Worm (Caenorhabditis elegans): ENCODE data around the gene C33A12.4.

- TF ChIP-seq him-1 (tag; optimal IDR thresholded peaks at IDR 0.05) = no peak
- TF ChIP-seq dao-5 (tag; optimal IDR thresholded peaks at IDR 0.05) = no peak
- no peak for TF ChIP-seq W03F9.2 (tag; optimal IDR thresholded peaks at IDR 0.05)
These were observed 16.6 kb upstream of the C33A12.4 start for ce11 chrIV:9527002-9527401.
